Fruit fly (Drosophila melanogaster): ENCODE measurements around the gene gpp.

The gpp gene

dm6 chr3R:6419103-6419502, 12.4 kb downstream of the gpp start:
- TF ChIP-seq sage (GFP tag; optimal IDR thresholded peaks at IDR 0.05) (no peak), tai (GFP tag; optimal IDR thresholded peaks at IDR 0.05) (no peak), Sp1 (GFP tag; optimal IDR thresholded peaks at IDR 0.05) (no peak), GATAd (GFP tag; optimal IDR thresholded peaks at IDR 0.05) (no peak), Myc (optimal IDR thresholded peaks at IDR 0.05) (no peak), jim (GFP tag; optimal IDR thresholded peaks at IDR 0.05) (no peak), ey (GFP tag; optimal IDR thresholded peaks at IDR 0.05) (no peak), CrebA (GFP tag; optimal IDR thresholded peaks at IDR 0.05; ENCODE audit: borderline replicate concordance) (no peak), Jra (GFP tag; optimal IDR thresholded peaks at IDR 0.05) (no peak), N (GFP tag; optimal IDR thresholded peaks at IDR 0.05) (no peak), sv (GFP tag; optimal IDR thresholded peaks at IDR 0.05) (no peak)

dm6 chr3R:6419942-6420341, 13.3 kb downstream of the gpp start:
- no peak for TF ChIP-seq h (GFP tag; optimal IDR thresholded peaks at IDR 0.05)
- no peak for TF ChIP-seq Sp1 (GFP tag; optimal IDR thresholded peaks at IDR 0.05)
- TF ChIP-seq CG32264 (GFP tag; optimal IDR thresholded peaks at IDR 0.05): no peak
- no peak for TF ChIP-seq sv (GFP tag; optimal IDR thresholded peaks at IDR 0.05)
- no peak for TF ChIP-seq rgr (GFP tag; optimal IDR thresholded peaks at IDR 0.05)
- no peak for TF ChIP-seq tai (GFP tag; optimal IDR thresholded peaks at IDR 0.05)
- no peak for TF ChIP-seq Myc (optimal IDR thresholded peaks at IDR 0.05)
- TF ChIP-seq OdsH (GFP tag; optimal IDR thresholded peaks at IDR 0.05): no peak
- TF ChIP-seq Hr83 (GFP tag; optimal IDR thresholded peaks at IDR 0.05; ENCODE audit: poor library complexity, severe bottlenecking): peak; percentile 14
- TF ChIP-seq GATAd (GFP tag; optimal IDR thresholded peaks at IDR 0.05): no peak
- peak; percentile 31 for TF ChIP-seq psq (GFP tag; optimal IDR thresholded peaks at IDR 0.05)
- no peak for TF ChIP-seq Jra (GFP tag; optimal IDR thresholded peaks at IDR 0.05)
- TF ChIP-seq sage (GFP tag; optimal IDR thresholded peaks at IDR 0.05): no peak
- peak in 1 of 2 experiments; percentile 11 for TF ChIP-seq dl (GFP tag; optimal IDR thresholded peaks at IDR 0.05; ENCODE audit: insufficient read depth in 1 of 2, partially characterized antibody in 2 of 2)
- no peak for TF ChIP-seq fru (GFP tag; optimal IDR thresholded peaks at IDR 0.05)

- TF ChIP-seq Dif (GFP tag; optimal IDR thresholded peaks at IDR 0.05; ENCODE audit: partially characterized antibody): no peak
- no peak for TF ChIP-seq sv (GFP tag; optimal IDR thresholded peaks at IDR 0.05)
- TF ChIP-seq foxo (GFP tag; optimal IDR thresholded peaks at IDR 0.05): no peak
- no peak for TF ChIP-seq brk (GFP tag; optimal IDR thresholded peaks at IDR 0.05)
- no peak for TF ChIP-seq OdsH (GFP tag; optimal IDR thresholded peaks at IDR 0.05)
- no peak for TF ChIP-seq dmrt93B (GFP tag; optimal IDR thresholded peaks at IDR 0.05)
- TF ChIP-seq Jra (GFP tag; optimal IDR thresholded peaks at IDR 0.05): no peak
- TF ChIP-seq GATAd (GFP tag; optimal IDR thresholded peaks at IDR 0.05): no peak
- TF ChIP-seq CG32264 (GFP tag; optimal IDR thresholded peaks at IDR 0.05): no peak
- TF ChIP-seq ey (GFP tag; optimal IDR thresholded peaks at IDR 0.05): no peak
- TF ChIP-seq pan (optimal IDR thresholded peaks at IDR 0.05): no peak
- no peak for TF ChIP-seq Rel (GFP tag; optimal IDR thresholded peaks at IDR 0.05)
- TF ChIP-seq Rel (tag; optimal IDR thresholded peaks at IDR 0.05): no peak
- TF ChIP-seq tai (GFP tag; optimal IDR thresholded peaks at IDR 0.05): no peak
- TF ChIP-seq Myc (optimal IDR thresholded peaks at IDR 0.05): no peak
- TF ChIP-seq Hr83 (GFP tag; optimal IDR thresholded peaks at IDR 0.05; ENCODE audit: poor library complexity, severe bottlenecking): no peak
- TF ChIP-seq N (GFP tag; optimal IDR thresholded peaks at IDR 0.05): no peak
- TF ChIP-seq CrebA (GFP tag; optimal IDR thresholded peaks at IDR 0.05; ENCODE audit: borderline replicate concordance): no peak
- TF ChIP-seq jim (GFP tag; optimal IDR thresholded peaks at IDR 0.05): no peak
These were observed 14.6 kb downstream of the gpp start for dm6 chr3R:6421263-6421662.

dm6 chr3R:6421712-6422141, 15.1 kb downstream of the gpp start:
- TF ChIP-seq HLH106 (tag; optimal IDR thresholded peaks at IDR 0.05) (peak; percentile 27), Jra (GFP tag; optimal IDR thresholded peaks at IDR 0.05) (no peak), jim (GFP tag; optimal IDR thresholded peaks at IDR 0.05) (no peak), psq (GFP tag; optimal IDR thresholded peaks at IDR 0.05) (peak; percentile 38), brk (GFP tag; optimal IDR thresholded peaks at IDR 0.05) (peak; percentile 43), CrebA (GFP tag; optimal IDR thresholded peaks at IDR 0.05; ENCODE audit: borderline replicate concordance) (peak; percentile 59), rgr (GFP tag; optimal IDR thresholded peaks at IDR 0.05) (peak; percentile 11), Hr83 (GFP tag; optimal IDR thresholded peaks at IDR 0.05; ENCODE audit: poor library complexity, severe bottlenecking) (peak; percentile 49), h (GFP tag; optimal IDR thresholded peaks at IDR 0.05) (peak; percentile 18), sv (GFP tag; optimal IDR thresholded peaks at IDR 0.05) (no peak), foxo (GFP tag; optimal IDR thresholded peaks at IDR 0.05) (no peak), fru (GFP tag; optimal IDR thresholded peaks at IDR 0.05) (peak; percentile 36), tai (GFP tag; optimal IDR thresholded peaks at IDR 0.05) (no peak), Dfd (GFP tag; optimal IDR thresholded peaks at IDR 0.05) (no peak)

- TF ChIP-seq dmrt93B (GFP tag; optimal IDR thresholded peaks at IDR 0.05) (no peak), Rel (GFP tag; optimal IDR thresholded peaks at IDR 0.05) (no peak), Rel (tag; optimal IDR thresholded peaks at IDR 0.05) (peak; percentile 18), Hnf4 (GFP tag; optimal IDR thresholded peaks at IDR 0.05) (peak; percentile 31), rgr (GFP tag; optimal IDR thresholded peaks at IDR 0.05) (no peak), CG32264 (GFP tag; optimal IDR thresholded peaks at IDR 0.05) (no peak), Mio (GFP tag; optimal IDR thresholded peaks at IDR 0.05) (no peak), dl (GFP tag; optimal IDR thresholded peaks at IDR 0.05; ENCODE audit: insufficient read depth in 1 of 2, partially characterized antibody in 2 of 2) (no peak), Jra (GFP tag; optimal IDR thresholded peaks at IDR 0.05) (no peak), psq (GFP tag; optimal IDR thresholded peaks at IDR 0.05) (no peak), tai (GFP tag; optimal IDR thresholded peaks at IDR 0.05) (no peak), OdsH (GFP tag; optimal IDR thresholded peaks at IDR 0.05) (no peak), pan (optimal IDR thresholded peaks at IDR 0.05) (no peak), Dif (GFP tag; optimal IDR thresholded peaks at IDR 0.05; ENCODE audit: partially characterized antibody) (no peak)
These were observed 16.5 kb downstream of the gpp start for dm6 chr3R:6423128-6423527.

Measured in whole organism, wandering third instar larva.